Worm (Caenorhabditis elegans): ENCODE measurements around the gene C34D10.1.
A peak's percentile ranks its signal among the peaks of the same experiment; 100 is the strongest.

The C34D10.1 gene

ce11 chrX:7992102-7992501, 37.2 kb upstream of the C34D10.1 start:
- TF ChIP-seq cebp-2 (GFP tag; IDR thresholded peaks at IDR 0.05) (no peak), nfyb-1 (GFP tag; IDR thresholded peaks at IDR 0.05) (no peak), ceh-79 (tag; optimal IDR thresholded peaks at IDR 0.05) (no peak), F10E7.11 (tag; optimal IDR thresholded peaks at IDR 0.05) (no peak), hrde-1 (tag; optimal IDR thresholded peaks at IDR 0.05; ENCODE audit: borderline replicate concordance) (no peak), hmg-1.2 (GFP tag; IDR thresholded peaks at IDR 0.05) (no peak), ztf-22 (GFP tag; optimal IDR thresholded peaks at IDR 0.05) (no peak), nhr-120 (GFP tag; IDR thresholded peaks at IDR 0.05) (no peak), F55B11.4 (tag; optimal IDR thresholded peaks at IDR 0.05; ENCODE audit: borderline replicate concordance, insufficient read depth) (no peak), efl-1 (GFP tag; optimal IDR thresholded peaks at IDR 0.05) (no peak), K11D2.4 (GFP tag; IDR thresholded peaks at IDR 0.05) (no peak), snpc-1.3 (tag; optimal IDR thresholded peaks at IDR 0.05; ENCODE audit: insufficient read depth) (no peak), zfh-2 (GFP tag; conservative IDR thresholded peaks at IDR 0.05) (no peak), mcd-1 (GFP tag; IDR thresholded peaks at IDR 0.05) (no peak), pha-4 (tag; optimal IDR thresholded peaks at IDR 0.05) (no peak), C17E4.6 (GFP tag; IDR thresholded peaks at IDR 0.05) (no peak), ztf-18 (tag; optimal IDR thresholded peaks at IDR 0.05) (no peak), hlh-12 (tag; optimal IDR thresholded peaks at IDR 0.05) (no peak)

ce11 chrX:7994486-7994885, 34.8 kb upstream of the C34D10.1 start:
- TF ChIP-seq B0019.2 (GFP tag; conservative IDR thresholded peaks at IDR 0.05): no peak

ce11 chrX:7997968-7998367, 31.3 kb upstream of the C34D10.1 start, which contains the start of gene sdpn-1:
Gene sdpn-1, minus strand, starts transcription at chrX:7998229.
- TF ChIP-seq akir-1 (GFP tag; optimal IDR thresholded peaks at IDR 0.05) (no peak), nhr-80 (tag; optimal IDR thresholded peaks at IDR 0.05) (peak; percentile 74)

DNA sequence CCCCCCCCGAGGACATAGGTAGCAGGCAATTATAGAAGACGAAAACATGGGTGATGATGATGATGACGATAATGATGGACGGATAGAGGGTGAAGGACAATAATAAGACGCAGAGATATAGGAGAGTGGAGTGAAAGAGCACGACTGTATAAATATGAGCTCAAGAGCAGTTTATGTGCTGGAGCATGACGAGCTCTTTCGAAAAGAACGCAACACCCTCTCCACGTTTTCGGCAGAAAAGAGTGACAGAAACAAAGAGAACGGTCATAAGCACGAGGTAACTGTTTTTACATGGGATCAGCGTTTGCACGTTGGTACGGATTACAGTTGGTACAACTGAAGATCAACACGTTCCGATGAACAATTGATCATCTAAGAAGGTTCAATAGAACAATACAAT, 30.3 kb upstream of the C34D10.1 start:
- TF ChIP-seq lin-26 (GFP tag; IDR thresholded peaks at IDR 0.05) (0 out of 2 replicates have a peak, but pooled peaks have one; percentile 12), hmg-20 (GFP tag; IDR thresholded peaks at IDR 0.05) (no peak)

- TF ChIP-seq egrh-3 (GFP tag; IDR thresholded peaks at IDR 0.05) (no peak; the same call in 1 of the 2 replicates), efl-1 (GFP tag; optimal IDR thresholded peaks at IDR 0.05) (no peak), dpff-1 (tag; optimal IDR thresholded peaks at IDR 0.05) (no peak), egl-44 (GFP tag; IDR thresholded peaks at IDR 0.05) (no peak), cebp-1 (GFP tag; IDR thresholded peaks at IDR 0.05) (no peak), cebp-1 (tag; optimal IDR thresholded peaks at IDR 0.05) (no peak), rcor-1 (GFP tag; IDR thresholded peaks at IDR 0.05) (no peak), madf-6 (GFP tag; IDR thresholded peaks at IDR 0.05) (no peak), die-1 (tag; optimal IDR thresholded peaks at IDR 0.05) (no peak), rpc-1 (optimal IDR thresholded peaks at IDR 0.05) (no peak), rpc-1 (tag; optimal IDR thresholded peaks at IDR 0.05) (no peak), Y79H2A.3 (GFP tag; conservative IDR thresholded peaks at IDR 0.05) (no peak)
Measured at ce11 chrX:8003663-8004062, 25.6 kb upstream of the C34D10.1 start, which contains the start of the genes F45E1.1 and F45E1.2. Gene F45E1.1, plus strand, starts transcription at chrX:8003682. Gene F45E1.2, plus strand, starts transcription at chrX:8003733.

All from whole organism, young adult.